Fruit fly (Drosophila melanogaster): ENCODE results near the gene CG14089.
A peak's percentile ranks its signal among the peaks of the same experiment; 100 is the strongest.

CG14089 gene

DNA sequence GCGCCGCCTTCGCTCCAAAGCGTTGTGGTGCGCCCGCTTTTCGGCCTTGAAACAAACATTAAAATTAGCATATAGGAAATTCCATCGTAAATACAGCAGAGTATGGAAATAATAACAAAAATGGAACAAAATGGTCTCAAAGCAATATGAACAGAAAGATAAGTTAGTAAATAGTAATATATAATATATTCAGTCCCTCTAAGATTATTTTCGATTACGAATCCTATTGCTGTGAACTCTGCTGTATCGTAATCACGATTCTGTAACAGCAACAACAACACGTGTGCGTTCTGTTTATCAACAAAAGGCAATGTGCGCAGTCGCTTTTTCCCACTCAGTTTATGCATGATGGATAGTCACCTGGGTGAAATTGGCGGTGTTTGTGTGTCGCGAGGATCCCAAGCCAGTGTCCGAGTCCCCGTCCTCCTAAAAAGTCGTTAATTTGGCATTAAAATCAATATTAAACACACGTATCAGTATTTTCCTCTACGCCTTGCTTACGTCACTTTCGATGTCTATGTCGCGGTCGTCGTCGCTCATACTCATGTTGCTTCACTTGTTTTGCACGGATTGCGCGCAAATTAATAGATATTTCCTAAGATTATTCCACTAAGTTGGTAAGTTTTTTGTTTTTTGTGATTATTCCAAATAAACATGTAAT, 17.0 kb downstream of the CG14089 start, which contains the start of the genes CG42374 and Mettl5 (continued):
- TF ChIP-seq repo (GFP tag; optimal IDR thresholded peaks at IDR 0.05) (no peak), CG8944 (GFP tag; optimal IDR thresholded peaks at IDR 0.05) (no peak), Dbx (GFP tag; IDR thresholded peaks at IDR 0.05) (no peak; the same call in 2 of the 3 replicates), CG1602 (GFP tag; optimal IDR thresholded peaks at IDR 0.05) (no peak), CG6683 (GFP tag; optimal IDR thresholded peaks at IDR 0.05) (peak; percentile 12), ewg (GFP tag; optimal IDR thresholded peaks at IDR 0.05) (peak; percentile 11), yki (optimal IDR thresholded peaks at IDR 0.05) (no peak), Dad (GFP tag; optimal IDR thresholded peaks at IDR 0.05) (no peak), wor (GFP tag; IDR thresholded peaks at IDR 0.05) (no peak), CG6254 (GFP tag; optimal IDR thresholded peaks at IDR 0.05) (peak; percentile 31), bab2 (GFP tag; optimal IDR thresholded peaks at IDR 0.05) (no peak), CG6689 (GFP tag; IDR thresholded peaks at IDR 0.05) (peak; percentile 62; the same call in 1 of the 2 replicates), HmgZ (tag; optimal IDR thresholded peaks at IDR 0.05) (peak; percentile 42), bigmax (GFP tag; optimal IDR thresholded peaks at IDR 0.05) (no peak), dm (GFP tag; optimal IDR thresholded peaks at IDR 0.05) (no peak), CG7745 (tag; optimal IDR thresholded peaks at IDR 0.05) (no peak), CG16813 (GFP tag; IDR thresholded peaks at IDR 0.05; ENCODE audit: partially characterized antibody) (no peak), disco-r (GFP tag; optimal IDR thresholded peaks at IDR 0.05) (no peak), CG33557 (GFP tag; optimal IDR thresholded peaks at IDR 0.05) (no peak), CG14860 (GFP tag; IDR thresholded peaks at IDR 0.05; ENCODE audit: partially characterized antibody) (no peak), amos (GFP tag; IDR thresholded peaks at IDR 0.05; ENCODE audit: partially characterized antibody) (no peak), CG12769 (tag; optimal IDR thresholded peaks at IDR 0.05) (peak; percentile 64), prd (optimal IDR thresholded peaks at IDR 0.05) (no peak), prd (GFP tag; IDR thresholded peaks at IDR 0.05) (peak; percentile 44; the same call in 1 of the 3 replicates), cas (GFP tag; IDR thresholded peaks at IDR 0.05) (no peak), slbo (GFP tag; IDR thresholded peaks at IDR 0.05) (peak; percentile 56), abd-A (tag; optimal IDR thresholded peaks at IDR 0.05) (no peak), CG10267 (tag; optimal IDR thresholded peaks at IDR 0.05) (no peak), zf30C (GFP tag; optimal IDR thresholded peaks at IDR 0.05) (no peak), CG4707 (GFP tag; optimal IDR thresholded peaks at IDR 0.05) (no peak), CG2120 (GFP tag; optimal IDR thresholded peaks at IDR 0.05) (peak; percentile 32), gfzf (GFP tag; optimal IDR thresholded peaks at IDR 0.05) (no peak), CG12071 (GFP tag; optimal IDR thresholded peaks at IDR 0.05) (peak; percentile 44), CG3838 (GFP tag; optimal IDR thresholded peaks at IDR 0.05) (no peak), CG4617 (GFP tag; optimal IDR thresholded peaks at IDR 0.05; ENCODE audit: borderline replicate concordance) (no peak), lov (optimal IDR thresholded peaks at IDR 0.05) (no peak), lov (GFP tag; IDR thresholded peaks at IDR 0.05) (no peak), NfI (GFP tag; optimal IDR thresholded peaks at IDR 0.05) (peak; percentile 30), CG13287 (GFP tag; IDR thresholded peaks at IDR 0.05; ENCODE audit: partially characterized antibody) (no peak), CG43689 (GFP tag; IDR thresholded peaks at IDR 0.05) (no peak), CG33213 (GFP tag; optimal IDR thresholded peaks at IDR 0.05) (no peak), Vsx1 (GFP tag; optimal IDR thresholded peaks at IDR 0.05) (no peak), Mrtf (GFP tag; IDR thresholded peaks at IDR 0.05) (no peak), Ptx1 (GFP tag; IDR thresholded peaks at IDR 0.05) (no peak), crc (GFP tag; optimal IDR thresholded peaks at IDR 0.05) (no peak), CG11560 (tag; IDR thresholded peaks at IDR 0.05) (no peak), sug (tag; optimal IDR thresholded peaks at IDR 0.05) (no peak), CG3065 (GFP tag; optimal IDR thresholded peaks at IDR 0.05) (no peak), Dfd (GFP tag; optimal IDR thresholded peaks at IDR 0.05) (no peak), unc-4 (GFP tag; IDR thresholded peaks at IDR 0.05; ENCODE audit: partially characterized antibody) (no peak), CG32532 (GFP tag; IDR thresholded peaks at IDR 0.05) (peak; percentile 82)
